Worm (Caenorhabditis elegans): ENCODE data around the gene col-183.

DNA sequence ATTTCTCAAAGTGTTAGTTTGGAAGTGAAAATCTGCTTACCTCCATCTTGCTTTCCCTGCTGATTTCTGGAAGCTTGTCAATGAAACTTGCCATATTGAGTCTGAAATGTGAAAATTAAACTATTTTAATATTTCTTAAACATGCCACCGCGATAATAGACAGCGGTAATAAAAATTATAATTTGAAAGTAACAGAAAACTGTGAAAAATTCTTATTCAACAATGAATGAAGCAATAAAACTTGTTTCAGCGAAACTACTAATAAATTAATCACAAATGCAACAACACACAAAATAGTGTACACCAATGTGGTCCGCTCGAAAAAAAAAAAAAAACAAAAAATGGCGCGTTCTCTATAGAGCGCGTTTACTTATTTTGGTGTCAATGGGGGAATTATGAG lies 16.0 kb downstream of the col-183 start, which contains the start of gene F02D10.6:
- TF ChIP-seq nhr-237 (tag; optimal IDR thresholded peaks at IDR 0.05) (no peak), ces-1 (GFP tag; optimal IDR thresholded peaks at IDR 0.05) (no peak), unc-62 (GFP tag; optimal IDR thresholded peaks at IDR 0.05) (no peak), mep-1 (tag; optimal IDR thresholded peaks at IDR 0.05) (no peak), ceh-39 (tag; optimal IDR thresholded peaks at IDR 0.05) (no peak), lsy-2 (tag; optimal IDR thresholded peaks at IDR 0.05) (no peak), pha-4 (tag; optimal IDR thresholded peaks at IDR 0.05) (no peak), nhr-76 (tag; optimal IDR thresholded peaks at IDR 0.05) (no peak), elt-1 (tag; optimal IDR thresholded peaks at IDR 0.05; ENCODE audit: borderline replicate concordance, insufficient read depth) (no peak), lin-32 (GFP tag; optimal IDR thresholded peaks at IDR 0.05) (no peak), mls-2 (tag; optimal IDR thresholded peaks at IDR 0.05) (no peak)
